Worm (Caenorhabditis elegans) whole organism, late embryonic: ENCODE measurements around the gene W06H8.6.

Experiments used
- ahr-1 ChIP-seq: sonication (generic microtip); optimal IDR thresholded peaks from 2 replicates; lab custom pipeline; 2016; ENCODE audit warnings: missing genetic modification characterization, missing compliant biosample characterization
- elt-2 ChIP-seq: sonication (generic microtip); optimal IDR thresholded peaks from 2 replicates; lab custom pipeline; 2016; ENCODE audit warnings: missing genetic modification reagents, missing genetic modification characterization, missing compliant biosample characterization

- TF ChIP-seq elt-2 (tag; lab: Kevin White, UChicago) (no peak), ahr-1 (tag; lab: Kevin White, UChicago) (no peak)
Measured at ce11 chrV:6228920-6229456, 2.2 kb upstream of the W06H8.6 start.
